Worm (Caenorhabditis elegans): ENCODE data around the gene D1054.18.

The D1054.18 gene

ce11 chrV:10807862-10808327 is 6.9 kb upstream of the D1054.18 start, which contains the start of gene plrg-1 (continued):
- TF ChIP-seq nhr-23 (tag; optimal IDR thresholded peaks at IDR 0.05) (peak; percentile 94), elt-3 (tag; optimal IDR thresholded peaks at IDR 0.05) (peak in 1 of 3 experiments; percentile 21)

ce11 chrV:10805934-10806333 is 4.9 kb upstream of the D1054.18 start, which contains the start of gene prp-38:
TSS of gene prp-38 (minus strand) at chrV:10806034.
- TF ChIP-seq lin-39 (tag; optimal IDR thresholded peaks at IDR 0.05), result no peak
- TF ChIP-seq mml-1 (tag; optimal IDR thresholded peaks at IDR 0.05), result no peak
- no peak for TF ChIP-seq nhr-25 (tag; optimal IDR thresholded peaks at IDR 0.05)
- TF ChIP-seq pha-4 (tag; optimal IDR thresholded peaks at IDR 0.05), result no peak
- no peak for TF ChIP-seq aly-2 (tag; optimal IDR thresholded peaks at IDR 0.05)
- TF ChIP-seq elt-3 (tag; optimal IDR thresholded peaks at IDR 0.05), result no peak
- TF ChIP-seq tbx-2 (tag; optimal IDR thresholded peaks at IDR 0.05), result no peak
- TF ChIP-seq nfya-1 (tag; optimal IDR thresholded peaks at IDR 0.05; ENCODE audit: insufficient read depth), result no peak
- no peak for TF ChIP-seq nhr-77 (tag; optimal IDR thresholded peaks at IDR 0.05)
- TF ChIP-seq snpc-4 (tag; optimal IDR thresholded peaks at IDR 0.05), result no peak
- TF ChIP-seq mdl-1 (tag; optimal IDR thresholded peaks at IDR 0.05), result no peak
- no peak for TF ChIP-seq fos-1 (tag; optimal IDR thresholded peaks at IDR 0.05)
- no peak for TF ChIP-seq pqm-1 (tag; optimal IDR thresholded peaks at IDR 0.05)

ce11 chrV:10804374-10804773 is 3.4 kb upstream of the D1054.18 start, which contains the start of gene secs-1:
TSS of gene secs-1 (minus strand) at chrV:10804474.
- no peak for TF ChIP-seq lsy-12 (tag; optimal IDR thresholded peaks at IDR 0.05)
- no peak for TF ChIP-seq ceh-16 (tag; optimal IDR thresholded peaks at IDR 0.05)
- TF ChIP-seq ceh-28 (tag; optimal IDR thresholded peaks at IDR 0.05), result no peak

- no peak for TF ChIP-seq egl-5 (tag; optimal IDR thresholded peaks at IDR 0.05)
- TF ChIP-seq elt-2 (tag; optimal IDR thresholded peaks at IDR 0.05), result peak; percentile 98
- peak; percentile 99 for TF ChIP-seq pqm-1 (tag; optimal IDR thresholded peaks at IDR 0.05)
- TF ChIP-seq pha-4 (tag; optimal IDR thresholded peaks at IDR 0.05), result peak; percentile 62
- TF ChIP-seq mml-1 (tag; optimal IDR thresholded peaks at IDR 0.05), result no peak
- TF ChIP-seq jun-1 (tag; optimal IDR thresholded peaks at IDR 0.05), result peak; percentile 52
- no peak for TF ChIP-seq elt-1 (tag; optimal IDR thresholded peaks at IDR 0.05)
These were observed 1.1 kb upstream of the D1054.18 start for ce11 chrV:10802060-10802459.

ce11 chrV:10798090-10798489 is 2.9 kb downstream of the D1054.18 start, which contains the start of gene srh-184:
TSS of gene srh-184 (minus strand) at chrV:10798190.
- TF ChIP-seq daf-12 (tag; optimal IDR thresholded peaks at IDR 0.05) (no peak), nhr-67 (tag; optimal IDR thresholded peaks at IDR 0.05) (no peak), mdl-1 (tag; optimal IDR thresholded peaks at IDR 0.05) (no peak), zag-1 (tag; optimal IDR thresholded peaks at IDR 0.05) (no peak), sea-2 (GFP tag; optimal IDR thresholded peaks at IDR 0.05) (no peak), ztf-4 (tag; optimal IDR thresholded peaks at IDR 0.05) (no peak), ceh-9 (tag; optimal IDR thresholded peaks at IDR 0.05) (no peak), lin-15B (tag; optimal IDR thresholded peaks at IDR 0.05) (no peak), ceh-16 (tag; optimal IDR thresholded peaks at IDR 0.05) (no peak), nhr-28 (tag; optimal IDR thresholded peaks at IDR 0.05) (no peak), elt-2 (tag; optimal IDR thresholded peaks at IDR 0.05) (no peak)

ce11 chrV:10795494-10795893 is 5.5 kb downstream of the D1054.18 start, which contains the start of gene D1054.19:
TSS of gene D1054.19 (plus strand) at chrV:10795794.
- TF ChIP-seq ama-1 (optimal IDR thresholded peaks at IDR 0.05) (no peak), skn-1 (tag; optimal IDR thresholded peaks at IDR 0.05) (no peak), zag-1 (tag; optimal IDR thresholded peaks at IDR 0.05) (no peak), ceh-82 (tag; optimal IDR thresholded peaks at IDR 0.05) (no peak), unc-39 (tag; optimal IDR thresholded peaks at IDR 0.05) (no peak), nhr-77 (tag; optimal IDR thresholded peaks at IDR 0.05) (no peak), lin-15B (tag; optimal IDR thresholded peaks at IDR 0.05) (no peak), eor-1 (tag; optimal IDR thresholded peaks at IDR 0.05) (no peak), R02D3.7 (tag; optimal IDR thresholded peaks at IDR 0.05) (no peak), aly-2 (tag; optimal IDR thresholded peaks at IDR 0.05) (no peak), elt-2 (tag; optimal IDR thresholded peaks at IDR 0.05) (no peak), hmg-11 (tag; optimal IDR thresholded peaks at IDR 0.05) (no peak)
